Fruit fly (Drosophila melanogaster): ENCODE results near the gene SmE.

SmE gene

dm6 chr2L:7918770-7919169, 33.5 kb upstream of the SmE start:
- TF ChIP-seq CG32121 (GFP tag; IDR thresholded peaks at IDR 0.05) (peak; percentile 50; the same call in 1 of the 2 replicates), D1 (tag; optimal IDR thresholded peaks at IDR 0.05) (no peak), CG34367 (tag; optimal IDR thresholded peaks at IDR 0.05) (no peak), gl (tag; optimal IDR thresholded peaks at IDR 0.05) (no peak), CG12605 (GFP tag; IDR thresholded peaks at IDR 0.05) (no peak), CG13204 (GFP tag; optimal IDR thresholded peaks at IDR 0.05) (no peak), EcR (GFP tag; optimal IDR thresholded peaks at IDR 0.05) (no peak), Pif1A (GFP tag; optimal IDR thresholded peaks at IDR 0.05) (peak; percentile 41), fd96Ca (GFP tag; IDR thresholded peaks at IDR 0.05) (no peak), CG8301 (tag; optimal IDR thresholded peaks at IDR 0.05) (peak; percentile 25), CG14655 (GFP tag; optimal IDR thresholded peaks at IDR 0.05) (peak; percentile 24), CG10348 (GFP tag; IDR thresholded peaks at IDR 0.05) (peak; percentile 52; the same call in 1 of the 2 replicates), Pif1B (GFP tag; optimal IDR thresholded peaks at IDR 0.05) (no peak), Snoo (tag; optimal IDR thresholded peaks at IDR 0.05) (no peak), CG9948 (tag; optimal IDR thresholded peaks at IDR 0.05) (no peak), CG4496 (GFP tag; IDR thresholded peaks at IDR 0.05) (no peak), rn (GFP tag; IDR thresholded peaks at IDR 0.05) (no peak), CG8159 (tag; optimal IDR thresholded peaks at IDR 0.05) (no peak), CG17806 (tag; optimal IDR thresholded peaks at IDR 0.05) (no peak), Ets98B (GFP tag; IDR thresholded peaks at IDR 0.05) (peak; percentile 55; the same call in 1 of the 2 replicates), CG15710 (tag; optimal IDR thresholded peaks at IDR 0.05) (peak; percentile 2)

dm6 chr2L:7916368-7916767, 31.1 kb upstream of the SmE start:
- TF ChIP-seq CG8301 (tag; optimal IDR thresholded peaks at IDR 0.05) (peak; percentile 40), Ets98B (GFP tag; IDR thresholded peaks at IDR 0.05) (peak; percentile 79), Pif1A (GFP tag; optimal IDR thresholded peaks at IDR 0.05) (peak; percentile 66), fd96Ca (GFP tag; IDR thresholded peaks at IDR 0.05) (peak; percentile 80), CG10348 (GFP tag; IDR thresholded peaks at IDR 0.05) (peak; percentile 61; the same call in 1 of the 2 replicates), CG12605 (GFP tag; IDR thresholded peaks at IDR 0.05) (peak; percentile 73), CG32121 (GFP tag; IDR thresholded peaks at IDR 0.05) (peak; percentile 71), D1 (tag; optimal IDR thresholded peaks at IDR 0.05) (peak; percentile 29), CG34367 (tag; optimal IDR thresholded peaks at IDR 0.05) (peak; percentile 93), CG9948 (tag; optimal IDR thresholded peaks at IDR 0.05) (peak; percentile 76), EcR (GFP tag; optimal IDR thresholded peaks at IDR 0.05) (peak; percentile 32), CG14655 (GFP tag; optimal IDR thresholded peaks at IDR 0.05) (peak; percentile 62), CG13204 (GFP tag; optimal IDR thresholded peaks at IDR 0.05) (peak; percentile 88), CG17806 (tag; optimal IDR thresholded peaks at IDR 0.05) (peak; percentile 65), rn (GFP tag; IDR thresholded peaks at IDR 0.05) (peak; percentile 75), Pif1B (GFP tag; optimal IDR thresholded peaks at IDR 0.05) (no peak), Snoo (tag; optimal IDR thresholded peaks at IDR 0.05) (peak; percentile 96), CG4496 (GFP tag; IDR thresholded peaks at IDR 0.05) (peak; percentile 89), CG8159 (tag; optimal IDR thresholded peaks at IDR 0.05) (peak; percentile 80), gl (tag; optimal IDR thresholded peaks at IDR 0.05) (peak; percentile 43), CG15710 (tag; optimal IDR thresholded peaks at IDR 0.05) (peak; percentile 94)

dm6 chr2L:7914948-7915549, 29.8 kb upstream of the SmE start:
- TF ChIP-seq CG32121 (GFP tag; IDR thresholded peaks at IDR 0.05) (no peak), fd96Ca (GFP tag; IDR thresholded peaks at IDR 0.05) (no peak), rn (GFP tag; IDR thresholded peaks at IDR 0.05) (0 out of 2 replicates have a peak, but pooled peaks have one; percentile 27), gl (tag; optimal IDR thresholded peaks at IDR 0.05) (no peak), CG10348 (GFP tag; IDR thresholded peaks at IDR 0.05) (no peak), CG8301 (tag; optimal IDR thresholded peaks at IDR 0.05) (peak; percentile 10), CG15710 (tag; optimal IDR thresholded peaks at IDR 0.05) (no peak), CG17806 (tag; optimal IDR thresholded peaks at IDR 0.05) (no peak), EcR (GFP tag; optimal IDR thresholded peaks at IDR 0.05) (peak; percentile 51), Pif1B (GFP tag; optimal IDR thresholded peaks at IDR 0.05) (no peak), CG9948 (tag; optimal IDR thresholded peaks at IDR 0.05) (no peak), D1 (tag; optimal IDR thresholded peaks at IDR 0.05) (no peak), Ets98B (GFP tag; IDR thresholded peaks at IDR 0.05) (no peak), CG13204 (GFP tag; optimal IDR thresholded peaks at IDR 0.05) (peak; percentile 52), Snoo (tag; optimal IDR thresholded peaks at IDR 0.05) (peak; percentile 31), CG34367 (tag; optimal IDR thresholded peaks at IDR 0.05) (no peak), Pif1A (GFP tag; optimal IDR thresholded peaks at IDR 0.05) (no peak), CG4496 (GFP tag; IDR thresholded peaks at IDR 0.05) (no peak), CG14655 (GFP tag; optimal IDR thresholded peaks at IDR 0.05) (no peak), CG12605 (GFP tag; IDR thresholded peaks at IDR 0.05) (peak; percentile 33; the same call in 1 of the 2 replicates), CG8159 (tag; optimal IDR thresholded peaks at IDR 0.05) (no peak)

- TF ChIP-seq Pif1B (GFP tag; optimal IDR thresholded peaks at IDR 0.05) = no peak
- TF ChIP-seq CG17806 (tag; optimal IDR thresholded peaks at IDR 0.05) = no peak
- no peak for TF ChIP-seq D1 (tag; optimal IDR thresholded peaks at IDR 0.05)
- TF ChIP-seq CG14655 (GFP tag; optimal IDR thresholded peaks at IDR 0.05) = no peak
- TF ChIP-seq CG9948 (tag; optimal IDR thresholded peaks at IDR 0.05) = no peak
- no peak for TF ChIP-seq CG8301 (tag; optimal IDR thresholded peaks at IDR 0.05)
- TF ChIP-seq rn (GFP tag; IDR thresholded peaks at IDR 0.05) = no peak
- no peak for TF ChIP-seq CG12605 (GFP tag; IDR thresholded peaks at IDR 0.05)
- TF ChIP-seq CG4496 (GFP tag; IDR thresholded peaks at IDR 0.05) = no peak
- TF ChIP-seq gl (tag; optimal IDR thresholded peaks at IDR 0.05) = no peak
- no peak for TF ChIP-seq Ets98B (GFP tag; IDR thresholded peaks at IDR 0.05)
- no peak for TF ChIP-seq fd96Ca (GFP tag; IDR thresholded peaks at IDR 0.05)
- no peak for TF ChIP-seq CG8159 (tag; optimal IDR thresholded peaks at IDR 0.05)
These were observed 27.6 kb upstream of the SmE start for dm6 chr2L:7912878-7913277.

- TF ChIP-seq CG13204 (GFP tag; optimal IDR thresholded peaks at IDR 0.05) = peak; percentile 92
- TF ChIP-seq CG17806 (tag; optimal IDR thresholded peaks at IDR 0.05) = peak; percentile 22
- TF ChIP-seq CG32121 (GFP tag; IDR thresholded peaks at IDR 0.05) = no peak
- TF ChIP-seq CG34367 (tag; optimal IDR thresholded peaks at IDR 0.05) = peak; percentile 51
- TF ChIP-seq Pif1A (GFP tag; optimal IDR thresholded peaks at IDR 0.05) = peak; percentile 57
- no peak for TF ChIP-seq CG10348 (GFP tag; IDR thresholded peaks at IDR 0.05)
- TF ChIP-seq rn (GFP tag; IDR thresholded peaks at IDR 0.05) = no peak
- no peak for TF ChIP-seq CG14655 (GFP tag; optimal IDR thresholded peaks at IDR 0.05)
- no peak for TF ChIP-seq CG8301 (tag; optimal IDR thresholded peaks at IDR 0.05)
- TF ChIP-seq gl (tag; optimal IDR thresholded peaks at IDR 0.05) = no peak
- peak; percentile 26 for TF ChIP-seq CG9948 (tag; optimal IDR thresholded peaks at IDR 0.05)
- TF ChIP-seq EcR (GFP tag; optimal IDR thresholded peaks at IDR 0.05) = peak; percentile 92
- TF ChIP-seq CG8159 (tag; optimal IDR thresholded peaks at IDR 0.05) = peak; percentile 39
- TF ChIP-seq Pif1B (GFP tag; optimal IDR thresholded peaks at IDR 0.05) = no peak
- no peak for TF ChIP-seq D1 (tag; optimal IDR thresholded peaks at IDR 0.05)
- TF ChIP-seq CG15710 (tag; optimal IDR thresholded peaks at IDR 0.05) = peak; percentile 71
- 0 out of 3 replicates have a peak, but pooled peaks have one; percentile 25 for TF ChIP-seq CG4496 (GFP tag; IDR thresholded peaks at IDR 0.05)
- no peak for TF ChIP-seq Ets98B (GFP tag; IDR thresholded peaks at IDR 0.05)
- TF ChIP-seq CG12605 (GFP tag; IDR thresholded peaks at IDR 0.05) = no peak
- TF ChIP-seq fd96Ca (GFP tag; IDR thresholded peaks at IDR 0.05) = no peak
- TF ChIP-seq Snoo (tag; optimal IDR thresholded peaks at IDR 0.05) = peak; percentile 42
These were observed 26.1 kb upstream of the SmE start for dm6 chr2L:7911209-7911859.

Data from whole organism, pupa.